Worm (Caenorhabditis elegans): Measurements from ENCODE around the gene sax-7.

ce11 chrIV:8069104-8069503 lies 6.6 kb downstream of the sax-7 start:
- no peak for TF ChIP-seq him-1 (tag; optimal IDR thresholded peaks at IDR 0.05)
- TF ChIP-seq W03F9.2 (tag; optimal IDR thresholded peaks at IDR 0.05): no peak
- TF ChIP-seq dao-5 (tag; optimal IDR thresholded peaks at IDR 0.05): no peak

Measured in whole organism, L4/young adult.